Fruit fly (Drosophila melanogaster) whole organism: Measurements from ENCODE around the gene cue.

Experiments used
- CG8478 ChIP-seq: fragments of >200 bp; optimal IDR thresholded peaks from 2 replicates; lab custom pipeline; 2018; ENCODE audit warnings: inconsistent platforms
- Dll ChIP-seq: fragments of >200 bp; optimal IDR thresholded peaks from 2 replicates; lab custom pipeline; 2017
- pan ChIP-seq: fragments of >200 bp; optimal IDR thresholded peaks from 2 replicates; lab custom pipeline; 2017
- psq ChIP-seq: fragments of >200 bp; optimal IDR thresholded peaks from 2 replicates; lab custom pipeline; 2017

DNA sequence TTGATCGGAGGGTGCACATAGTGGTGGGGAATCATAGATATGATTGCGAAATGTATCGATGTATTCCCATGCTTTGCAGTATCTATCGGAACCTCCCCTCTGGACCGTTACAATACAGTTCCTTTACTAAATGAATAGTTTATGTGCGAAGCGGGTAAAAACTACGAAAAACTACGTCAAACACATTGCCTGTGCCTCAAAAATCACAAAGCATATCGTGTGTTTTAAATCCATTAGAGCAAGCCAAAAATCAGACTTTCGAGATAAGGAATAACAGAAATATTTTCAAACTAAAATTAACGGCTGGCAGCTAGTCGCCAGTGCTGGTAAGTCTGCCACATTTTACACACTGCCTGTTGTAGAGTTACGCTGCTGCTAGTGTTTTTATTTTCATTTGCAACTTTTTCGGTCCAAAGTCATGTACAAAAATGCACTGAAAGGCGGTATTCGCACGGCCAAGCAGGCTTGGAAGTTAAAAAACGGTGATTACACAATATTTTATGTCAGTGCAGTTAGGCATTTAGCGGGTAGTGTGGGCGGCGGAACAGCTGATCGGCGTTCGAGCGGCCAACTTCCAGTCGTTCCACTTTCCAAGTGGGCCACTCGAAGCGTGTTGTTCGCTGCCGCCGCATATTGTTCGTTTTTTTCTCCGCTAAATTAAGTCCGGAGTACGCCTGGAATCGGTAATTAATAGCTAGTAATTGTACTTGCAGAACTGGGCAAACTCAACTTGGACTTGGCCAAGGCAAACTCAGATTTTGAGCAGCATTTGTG lies 390 bp upstream of the cue start:
- TF ChIP-seq psq (no peak), CG8478 (lab: Kevin White, UChicago) (no peak), Dll (lab: Kevin White, UChicago) (no peak), pan (lab: Kevin White, UChicago) (no peak)
